In the genomic region with DNA sequence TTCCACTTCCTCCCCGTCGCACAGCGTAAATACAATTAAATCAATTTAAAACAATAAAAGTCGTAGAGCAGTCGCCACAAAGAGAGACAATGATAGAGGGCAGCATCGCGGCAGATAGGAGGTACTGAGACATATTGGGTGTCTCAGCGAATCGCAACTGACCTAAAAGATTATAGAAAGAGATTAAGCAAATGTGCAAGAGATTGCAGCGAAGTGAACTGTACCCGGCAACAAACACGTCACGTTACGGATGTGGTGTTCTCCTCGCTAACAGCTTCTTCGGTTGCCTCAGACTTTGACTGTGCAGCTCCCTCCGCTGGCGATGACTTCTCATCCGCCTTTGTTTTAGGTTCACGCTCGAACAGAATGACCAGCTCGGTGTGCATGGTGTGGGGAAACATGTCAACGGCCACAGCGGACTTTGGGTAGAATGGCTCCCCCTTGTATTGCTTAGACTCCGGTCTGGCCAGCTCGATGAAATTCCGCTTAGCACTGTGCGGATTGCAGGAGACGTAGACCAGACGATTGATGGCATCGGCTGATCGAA, we compare ENCODE assay signal across 5 fruit fly cellular contexts.
A peak's percentile ranks its signal among the peaks of the same experiment; 100 is the strongest.
TF ChIP-seq lines count a peak whose summit lies in the region.

No protein-coding gene starts in this region.

- no peak for TF ChIP-seq CTCF in whole organism, embryonic (GFP tag; optimal IDR thresholded peaks at IDR 0.05; lab: Kevin White, UChicago)

TF ChIP-seq in whole organism, adult, 20 proteins besides CTCF, POLR2A, EP300 and RAD21:
- TF ChIP-seq CG33017 (tag; optimal IDR thresholded peaks at IDR 0.05; lab: Kevin White, UChicago), result no peak
- TF ChIP-seq CG7045 (GFP tag; optimal IDR thresholded peaks at IDR 0.05; lab: Kevin White, UChicago), result no peak
- TF ChIP-seq tj (GFP tag; optimal IDR thresholded peaks at IDR 0.05; lab: Kevin White, UChicago), result peak; percentile 9
- TF ChIP-seq Hr96 (GFP tag; optimal IDR thresholded peaks at IDR 0.05; lab: Kevin White, UChicago), result no peak

TF ChIP-seq in whole organism, embryonic, 481 proteins besides CTCF, POLR2A, EP300 and RAD21 (continues in another document):
- TF ChIP-seq CG5245 (GFP tag; optimal IDR thresholded peaks at IDR 0.05; lab: Kevin White, UChicago) (no peak), sug (tag; optimal IDR thresholded peaks at IDR 0.05; lab: Kevin White, UChicago) (peak; percentile 7), CG12104 (GFP tag; optimal IDR thresholded peaks at IDR 0.05; lab: Kevin White, UChicago) (no peak), z (GFP tag; IDR thresholded peaks at IDR 0.05; lab: Robert Waterston, UW) (no peak), CG15269 (tag; optimal IDR thresholded peaks at IDR 0.05; lab: Kevin White, UChicago) (no peak), CG34224 (GFP tag; IDR thresholded peaks at IDR 0.05; lab: Robert Waterston, UW; ENCODE audit: partially characterized antibody) (no peak), CG11723 (GFP tag; optimal IDR thresholded peaks at IDR 0.05; lab: Kevin White, UChicago) (no peak), Eip74EF (GFP tag; optimal IDR thresholded peaks at IDR 0.05; lab: Kevin White, UChicago) (peak in 1 of 2 experiments; percentile 89), CG15601 (tag; optimal IDR thresholded peaks at IDR 0.05; lab: Kevin White, UChicago) (no peak), pzg (GFP tag; optimal IDR thresholded peaks at IDR 0.05; lab: Kevin White, UChicago) (no peak), kah (GFP tag; optimal IDR thresholded peaks at IDR 0.05; lab: Kevin White, UChicago) (no peak), ara (GFP tag; IDR thresholded peaks at IDR 0.05; lab: Robert Waterston, UW) (no peak), CG30431 (GFP tag; optimal IDR thresholded peaks at IDR 0.05; lab: Kevin White, UChicago) (no peak), HLHmδ (GFP tag; optimal IDR thresholded peaks at IDR 0.05; lab: Kevin White, UChicago) (no peak), zf30C (GFP tag; optimal IDR thresholded peaks at IDR 0.05; lab: Kevin White, UChicago) (no peak), CG13287 (GFP tag; IDR thresholded peaks at IDR 0.05; lab: Robert Waterston, UW; ENCODE audit: partially characterized antibody) (no peak), chinmo (GFP tag; IDR thresholded peaks at IDR 0.05; lab: Robert Waterston, UW; ENCODE audit: partially characterized antibody) (0 out of 4 replicates have a peak, but pooled peaks have one; percentile 45), gsb (GFP tag; IDR thresholded peaks at IDR 0.05; lab: Robert Waterston, UW) (no peak), lbe (GFP tag; optimal IDR thresholded peaks at IDR 0.05; lab: Kevin White, UChicago) (no peak), CG10267 (tag; optimal IDR thresholded peaks at IDR 0.05; lab: Kevin White, UChicago) (no peak)

TF ChIP-seq in whole organism, prepupa, 60 proteins besides CTCF, POLR2A, EP300 and RAD21:
- no peak for TF ChIP-seq topi (GFP tag; optimal IDR thresholded peaks at IDR 0.05; lab: Kevin White, UChicago)
- TF ChIP-seq CG6792 (GFP tag; optimal IDR thresholded peaks at IDR 0.05; lab: Kevin White, UChicago), result no peak
- TF ChIP-seq pdm3 (GFP tag; optimal IDR thresholded peaks at IDR 0.05; lab: Kevin White, UChicago), result no peak
- TF ChIP-seq Ets96B (tag; optimal IDR thresholded peaks at IDR 0.05; lab: Kevin White, UChicago), result no peak
- no peak for TF ChIP-seq dsx (GFP tag; optimal IDR thresholded peaks at IDR 0.05; lab: Kevin White, UChicago; ENCODE audit: poor library complexity, severe bottlenecking)
- TF ChIP-seq fd59A (GFP tag; optimal IDR thresholded peaks at IDR 0.05; lab: Kevin White, UChicago), result no peak
- TF ChIP-seq svp (GFP tag; lab: Kevin White, UChicago), result peak; percentile 96
- peak; percentile 43 for TF ChIP-seq Sox14 (GFP tag; optimal IDR thresholded peaks at IDR 0.05; lab: Kevin White, UChicago)
- TF ChIP-seq eg (GFP tag; IDR thresholded peaks at IDR 0.05; lab: Robert Waterston, UW), result no peak
- no peak for TF ChIP-seq achi (GFP tag; optimal IDR thresholded peaks at IDR 0.05; lab: Kevin White, UChicago)
- no peak for TF ChIP-seq CG4318 (GFP tag; optimal IDR thresholded peaks at IDR 0.05; lab: Kevin White, UChicago)
- TF ChIP-seq Eip78C (GFP tag; lab: Kevin White, UChicago), result peak; percentile 47

TF ChIP-seq in whole organism, pupa, 21 proteins besides CTCF, POLR2A, EP300 and RAD21:
- peak; percentile 14 for TF ChIP-seq EcR (GFP tag; optimal IDR thresholded peaks at IDR 0.05; lab: Kevin White, UChicago)
- no peak for TF ChIP-seq Pif1A (GFP tag; optimal IDR thresholded peaks at IDR 0.05; lab: Kevin White, UChicago)
- no peak for TF ChIP-seq CG9948 (tag; optimal IDR thresholded peaks at IDR 0.05; lab: Kevin White, UChicago)
- TF ChIP-seq Ets98B (GFP tag; IDR thresholded peaks at IDR 0.05; lab: Robert Waterston, UW), result peak; percentile 19; the same call in 1 of the 2 replicates
- TF ChIP-seq CG4496 (GFP tag; IDR thresholded peaks at IDR 0.05; lab: Robert Waterston, UW), result peak; percentile 37; the same call in 1 of the 3 replicates
- no peak for TF ChIP-seq Snoo (tag; optimal IDR thresholded peaks at IDR 0.05; lab: Kevin White, UChicago)
- no peak for TF ChIP-seq CG15710 (tag; optimal IDR thresholded peaks at IDR 0.05; lab: Kevin White, UChicago)
- no peak for TF ChIP-seq rn (GFP tag; IDR thresholded peaks at IDR 0.05; lab: Robert Waterston, UW)

TF ChIP-seq in whole organism, wandering third instar larva, 38 proteins besides CTCF, POLR2A, EP300 and RAD21:
- TF ChIP-seq fru (GFP tag; optimal IDR thresholded peaks at IDR 0.05; lab: Kevin White, UChicago) (no peak), Hr78 (GFP tag; optimal IDR thresholded peaks at IDR 0.05; lab: Kevin White, UChicago) (no peak), dmrt93B (GFP tag; optimal IDR thresholded peaks at IDR 0.05; lab: Kevin White, UChicago) (no peak), Abd-B (GFP tag; optimal IDR thresholded peaks at IDR 0.05; lab: Kevin White, UChicago) (no peak), brk (GFP tag; optimal IDR thresholded peaks at IDR 0.05; lab: Kevin White, UChicago) (no peak), HLH106 (tag; optimal IDR thresholded peaks at IDR 0.05; lab: Kevin White, UChicago) (no peak), tai (GFP tag; optimal IDR thresholded peaks at IDR 0.05; lab: Kevin White, UChicago) (no peak), Dif (GFP tag; optimal IDR thresholded peaks at IDR 0.05; lab: Kevin White, UChicago; ENCODE audit: partially characterized antibody) (peak; percentile 13), Hnf4 (GFP tag; optimal IDR thresholded peaks at IDR 0.05; lab: Kevin White, UChicago) (peak; percentile 79), foxo (GFP tag; optimal IDR thresholded peaks at IDR 0.05; lab: Kevin White, UChicago) (no peak), psq (GFP tag; optimal IDR thresholded peaks at IDR 0.05; lab: Kevin White, UChicago) (peak; percentile 4), sv (GFP tag; optimal IDR thresholded peaks at IDR 0.05; lab: Kevin White, UChicago) (no peak), Sp1 (GFP tag; optimal IDR thresholded peaks at IDR 0.05; lab: Kevin White, UChicago) (no peak), lola (GFP tag; optimal IDR thresholded peaks at IDR 0.05; lab: Kevin White, UChicago) (no peak), Jra (GFP tag; optimal IDR thresholded peaks at IDR 0.05; lab: Kevin White, UChicago) (no peak)
